Fruit fly (Drosophila melanogaster) whole organism, embryonic: ENCODE measurements around the gene CG15012.
A peak's percentile ranks its signal among the peaks of the same experiment; 100 is the strongest.

ENCODE experiments used
- Bgb ChIP-seq: fragments of 200-800 bp; sonication (Bioruptor generic); IDR thresholded peaks from 2 replicates; pipeline ENCODE4 v1.3.6; 2022; ENCODE audit warnings: missing biosample characterization, missing genetic modification characterization; ENCODE audit not compliant: partially characterized antibody
- CG10147 ChIP-seq: fragments of 200-800 bp; sonication (Bioruptor generic); optimal IDR thresholded peaks from 2 replicates; lab custom pipeline; 2019; ENCODE audit warnings: missing biosample characterization, mild to moderate bottlenecking, missing genetic modification characterization, moderate library complexity
- CG10267 ChIP-seq: fragments of 200-800 bp; sonication (Bioruptor generic); optimal IDR thresholded peaks from 2 replicates; lab custom pipeline; 2018; ENCODE audit warnings: missing biosample characterization, mild to moderate bottlenecking, missing genetic modification characterization, moderate library complexity
- CG13123 ChIP-seq: fragments of 200-800 bp; sonication (Bioruptor generic); optimal IDR thresholded peaks from 2 replicates; lab custom pipeline; 2016; ENCODE audit warnings: missing biosample characterization, missing genetic modification characterization
- CG13287 ChIP-seq: fragments of 200-800 bp; sonication (Bioruptor generic); IDR thresholded peaks from 2 replicates; pipeline ENCODE4 v1.3.6; 2022; ENCODE audit warnings: missing biosample characterization, missing genetic modification characterization; ENCODE audit not compliant: partially characterized antibody
- CG15601 ChIP-seq: fragments of 200-800 bp; sonication (Bioruptor generic); optimal IDR thresholded peaks from 3 replicates; lab custom pipeline; 2019; ENCODE audit warnings: missing biosample characterization, mild to moderate bottlenecking, missing genetic modification characterization, moderate library complexity
- CG16813 ChIP-seq: fragments of 200-800 bp; sonication (Bioruptor generic); IDR thresholded peaks from 3 replicates; pipeline ENCODE4 v1.3.6; 2022; ENCODE audit warnings: missing biosample characterization, missing genetic modification characterization; ENCODE audit not compliant: partially characterized antibody
- CG2129 ChIP-seq: fragments of 200-800 bp; sonication (Bioruptor generic); IDR thresholded peaks from 2 replicates; pipeline ENCODE4 v1.3.6; 2022; ENCODE audit warnings: missing biosample characterization, missing genetic modification characterization; ENCODE audit not compliant: partially characterized antibody
- CG30431 ChIP-seq: fragments of 200-800 bp; sonication (Bioruptor generic); optimal IDR thresholded peaks from 2 replicates; lab custom pipeline; 2017; ENCODE audit warnings: missing biosample characterization, missing genetic modification characterization
- CG4360 ChIP-seq: fragments of 200-800 bp; sonication (Bioruptor generic); IDR thresholded peaks from 2 replicates; pipeline ENCODE4 v1.3.6; 2022; ENCODE audit warnings: missing biosample characterization, missing genetic modification characterization
- CG4730 ChIP-seq: fragments of 200-800 bp; sonication (Bioruptor generic); IDR thresholded peaks from 2 replicates; pipeline ENCODE4 v1.3.6; 2022; ENCODE audit warnings: missing biosample characterization, missing genetic modification characterization
- CG4854 ChIP-seq: fragments of 200-800 bp; sonication (Bioruptor generic); optimal IDR thresholded peaks from 2 replicates; lab custom pipeline; 2016; ENCODE audit warnings: missing biosample characterization, missing genetic modification characterization, inconsistent platforms
- CG7372 ChIP-seq: fragments of 200-800 bp; sonication (Bioruptor generic); IDR thresholded peaks from 2 replicates; pipeline ENCODE4 v1.3.6; 2022; ENCODE audit warnings: missing biosample characterization, missing genetic modification characterization
- Camta ChIP-seq: fragments of 200-800 bp; sonication (Bioruptor generic); optimal IDR thresholded peaks from 2 replicates; lab custom pipeline; 2016; ENCODE audit warnings: missing biosample characterization, missing genetic modification characterization
- Doc2 ChIP-seq: fragments of 200-800 bp; sonication (Bioruptor generic); IDR thresholded peaks from 2 replicates; pipeline ENCODE4 v1.3.6; 2022; ENCODE audit warnings: missing biosample characterization, missing genetic modification characterization
- Doc3 ChIP-seq: fragments of 200-800 bp; sonication (Bioruptor generic); IDR thresholded peaks from 3 replicates; pipeline ENCODE4 v1.3.6; 2022; ENCODE audit warnings: missing biosample characterization, missing genetic modification characterization; ENCODE audit not compliant: partially characterized antibody
- E2f2 ChIP-seq: fragments of 200-800 bp; sonication (Bioruptor generic); IDR thresholded peaks from 2 replicates; pipeline ENCODE4 v1.3.6; 2022; ENCODE audit warnings: missing biosample characterization, missing genetic modification characterization
- Hr78 ChIP-seq, 2 experiments: fragments of 200-800 bp in 1 of 2; fragments of >200 bp in 1 of 2; sonication (Bioruptor generic) in 1 of 2; optimal IDR thresholded peaks; 2 replicates each; lab custom pipeline; 2017 to 2019; ENCODE audit warnings: missing biosample characterization in 2 of 2, missing genetic modification characterization in 2 of 2, mild to moderate bottlenecking in 1 of 2, moderate library complexity in 1 of 2
- Lhr ChIP-seq: fragments of 200-800 bp; sonication (Bioruptor generic); optimal IDR thresholded peaks from 3 replicates; lab custom pipeline; 2017; ENCODE audit warnings: mild to moderate bottlenecking, missing biosample characterization, missing genetic modification reagents, missing genetic modification characterization
- Oli ChIP-seq: fragments of 200-800 bp; sonication (Bioruptor generic); optimal IDR thresholded peaks from 2 replicates; lab custom pipeline; 2018; ENCODE audit warnings: missing biosample characterization, mild to moderate bottlenecking, missing genetic modification characterization, moderate library complexity
- Ravus ChIP-seq: fragments of 200-800 bp; sonication (Bioruptor generic); IDR thresholded peaks from 2 replicates; pipeline ENCODE4 v1.3.6; 2022; ENCODE audit warnings: missing biosample characterization, missing genetic modification characterization
- abd-A ChIP-seq: fragments of 200-800 bp; sonication (Bioruptor generic); optimal IDR thresholded peaks from 3 replicates; lab custom pipeline; 2019; ENCODE audit warnings: missing biosample characterization, mild to moderate bottlenecking, missing genetic modification characterization, moderate library complexity
- cad ChIP-seq: fragments of >200 bp; optimal IDR thresholded peaks from 2 replicates; lab custom pipeline; 2017; ENCODE audit warnings: missing biosample characterization, missing genetic modification characterization
- cato ChIP-seq: fragments of 200-800 bp; sonication (Bioruptor generic); optimal IDR thresholded peaks from 2 replicates; lab custom pipeline; 2016; ENCODE audit warnings: missing biosample characterization, missing genetic modification characterization, borderline replicate concordance
- caup ChIP-seq: fragments of 200-800 bp; sonication (Bioruptor generic); optimal IDR thresholded peaks from 3 replicates; lab custom pipeline; 2017; ENCODE audit warnings: missing biosample characterization, mild to moderate bottlenecking, missing genetic modification characterization, moderate library complexity; ENCODE audit not compliant: severe bottlenecking
- chinmo ChIP-seq: fragments of 200-800 bp; sonication (Bioruptor generic); IDR thresholded peaks from 4 replicates; pipeline ENCODE4 v1.3.6; 2022; ENCODE audit warnings: missing biosample characterization, missing genetic modification characterization; ENCODE audit not compliant: partially characterized antibody
- danr ChIP-seq: fragments of 200-800 bp; sonication (Bioruptor generic); IDR thresholded peaks from 2 replicates; pipeline ENCODE4 v1.3.6; 2022; ENCODE audit warnings: missing biosample characterization, missing genetic modification characterization
- dmrt99B ChIP-seq: fragments of 200-800 bp; sonication (Bioruptor generic); optimal IDR thresholded peaks from 2 replicates; lab custom pipeline; 2018; ENCODE audit warnings: missing biosample characterization, mild to moderate bottlenecking, missing genetic modification characterization, moderate library complexity
- dpn ChIP-seq, 2 experiments: fragments of 200-800 bp; sonication (Bioruptor generic); optimal IDR thresholded peaks; 3 replicates each; lab custom pipeline; 2016; ENCODE audit warnings: missing biosample characterization in 2 of 2, missing genetic modification characterization in 2 of 2
- eve ChIP-seq, 2 experiments: fragments of >200 bp; optimal IDR thresholded peaks; 2 replicates each; lab custom pipeline; 2017; ENCODE audit warnings: missing biosample characterization in 2 of 2, missing genetic modification characterization in 2 of 2
- fd3F ChIP-seq: fragments of 200-800 bp; sonication (Bioruptor generic); optimal IDR thresholded peaks from 2 replicates; lab custom pipeline; 2018; ENCODE audit warnings: missing biosample characterization, mild to moderate bottlenecking, missing genetic modification characterization, moderate library complexity
- gcm ChIP-seq: fragments of 200-800 bp; sonication (Bioruptor generic); optimal IDR thresholded peaks from 2 replicates; lab custom pipeline; 2019; ENCODE audit warnings: missing biosample characterization, mild to moderate bottlenecking, missing genetic modification characterization, moderate library complexity
- grn ChIP-seq: fragments of 200-800 bp; sonication (Bioruptor generic); optimal IDR thresholded peaks from 3 replicates; lab custom pipeline; 2017; ENCODE audit warnings: missing biosample characterization, missing genetic modification characterization
- ind ChIP-seq: fragments of 200-800 bp; sonication (Bioruptor generic); optimal IDR thresholded peaks from 3 replicates; lab custom pipeline; 2016; ENCODE audit warnings: missing biosample characterization, missing genetic modification characterization
- p53 ChIP-seq: fragments of 200-800 bp; sonication (Bioruptor generic); optimal IDR thresholded peaks from 2 replicates; lab custom pipeline; 2016; ENCODE audit warnings: missing biosample characterization, missing genetic modification characterization
- sd ChIP-seq: fragments of 200-800 bp; sonication (Bioruptor generic); optimal IDR thresholded peaks from 3 replicates; lab custom pipeline; 2018; ENCODE audit warnings: missing biosample characterization, mild to moderate bottlenecking, missing genetic modification characterization, moderate library complexity
- sens-2 ChIP-seq: fragments of 200-800 bp; sonication (Bioruptor generic); IDR thresholded peaks from 2 replicates; pipeline ENCODE4 v1.3.6; 2022; ENCODE audit warnings: missing biosample characterization, missing genetic modification characterization
- sqz ChIP-seq: fragments of 200-800 bp; sonication (Bioruptor generic); optimal IDR thresholded peaks from 3 replicates; lab custom pipeline; 2018; ENCODE audit warnings: missing biosample characterization, mild to moderate bottlenecking, missing genetic modification characterization
- twi ChIP-seq: fragments of 200-800 bp; optimal IDR thresholded peaks from 2 replicates; lab custom pipeline; 2019; ENCODE audit warnings: missing biosample characterization, mild to moderate bottlenecking, missing genetic modification characterization, moderate library complexity
- usp ChIP-seq: fragments of >200 bp; optimal IDR thresholded peaks from 2 replicates; lab custom pipeline; 2017; ENCODE audit warnings: missing biosample characterization, missing genetic modification characterization

The CG15012 gene

dm6 chr3L:4292120-4292697 lies at the start of gene CG15012, which contains the start of gene Fdx2 (continued):
- TF ChIP-seq Camta (peak; percentile 7), CG4854 (GFP tag; lab: Kevin White, UChicago) (peak; percentile 20), twi (peak; percentile 7), E2f2 (peak; percentile 54), CG4360 (peak; percentile 32; the same call in 1 of the 2 replicates), CG13123 (GFP tag; lab: Kevin White, UChicago) (no peak), Doc2 (GFP tag; lab: Robert Waterston, UW) (no peak), CG4730 (GFP tag; lab: Robert Waterston, UW) (no peak), ind (GFP tag; lab: Kevin White, UChicago) (peak; percentile 37), sens-2 (GFP tag; lab: Robert Waterston, UW) (no peak), cato (GFP tag; lab: Kevin White, UChicago) (no peak), cad (GFP tag; lab: Kevin White, UChicago) (no peak), Lhr (GFP tag; lab: Kevin White, UChicago) (peak; percentile 46), danr (GFP tag; lab: Robert Waterston, UW) (no peak), usp (GFP tag; lab: Kevin White, UChicago) (no peak), abd-A (no peak), Oli (tag; lab: Kevin White, UChicago) (no peak), Bgb (GFP tag; lab: Robert Waterston, UW) (no peak), Ravus (GFP tag; lab: Robert Waterston, UW) (no peak), CG16813 (GFP tag; lab: Robert Waterston, UW) (0 out of 3 replicates have a peak, but pooled peaks have one; percentile 37), CG30431 (GFP tag; lab: Kevin White, UChicago) (no peak), CG10267 (tag; lab: Kevin White, UChicago) (peak; percentile 74), caup (GFP tag; lab: Kevin White, UChicago) (no peak), CG13287 (peak; percentile 56; the same call in 1 of the 2 replicates), CG10147 (GFP tag; lab: Kevin White, UChicago) (peak; percentile 16), gcm (GFP tag; lab: Kevin White, UChicago) (no peak)

- TF ChIP-seq eve (GFP tag; optimal IDR thresholded peaks at IDR 0.05; lab: Kevin White, UChicago) (peak in 1 of 2 experiments; percentile 69), CG15601 (peak; percentile 47), sd (tag; lab: Kevin White, UChicago) (peak; percentile 90), CG2129 (GFP tag; lab: Robert Waterston, UW) (no peak), Hr78 (GFP tag; optimal IDR thresholded peaks at IDR 0.05; lab: Kevin White, UChicago) (peak in 1 of 2 experiments; percentile 58), Doc3 (GFP tag; lab: Robert Waterston, UW) (no peak), grn (GFP tag; lab: Kevin White, UChicago) (peak; percentile 90), sqz (peak; percentile 41)
Measured at dm6 chr3L:4341078-4341477, 49.0 kb upstream of the CG15012 start.

dm6 chr3L:4340227-4340626 lies 48.2 kb upstream of the CG15012 start:
- TF ChIP-seq CG7372 (GFP tag; lab: Robert Waterston, UW) (no peak), fd3F (GFP tag; lab: Kevin White, UChicago) (no peak), p53 (GFP tag; lab: Kevin White, UChicago) (no peak), dmrt99B (no peak), chinmo (GFP tag; lab: Robert Waterston, UW) (0 out of 4 replicates have a peak, but pooled peaks have one; percentile 26), dpn (GFP tag; optimal IDR thresholded peaks at IDR 0.05; lab: Kevin White, UChicago) (no peak)
